Fruit fly (Drosophila melanogaster): ENCODE data around the gene CG13708.

- no peak for TF ChIP-seq CG10209 (GFP tag; optimal IDR thresholded peaks at IDR 0.05)
- no peak for TF ChIP-seq CHES-1-like (GFP tag; optimal IDR thresholded peaks at IDR 0.05)
- no peak for TF ChIP-seq CG6854 (GFP tag; optimal IDR thresholded peaks at IDR 0.05)
- TF ChIP-seq CG13894 (tag; optimal IDR thresholded peaks at IDR 0.05): no peak
- TF ChIP-seq Taf1 (GFP tag; IDR thresholded peaks at IDR 0.05): no peak
- TF ChIP-seq Sox102F (GFP tag; optimal IDR thresholded peaks at IDR 0.05): no peak
- TF ChIP-seq Oli (tag; optimal IDR thresholded peaks at IDR 0.05): no peak
- TF ChIP-seq insv (GFP tag; optimal IDR thresholded peaks at IDR 0.05): no peak
- TF ChIP-seq sens (GFP tag): peak; percentile 21
- TF ChIP-seq amos (GFP tag; IDR thresholded peaks at IDR 0.05; ENCODE audit: partially characterized antibody): no peak
- no peak for TF ChIP-seq Nf-YA (GFP tag; IDR thresholded peaks at IDR 0.05)
- no peak for TF ChIP-seq HmgZ (tag; optimal IDR thresholded peaks at IDR 0.05)
- TF ChIP-seq CG5180 (GFP tag; optimal IDR thresholded peaks at IDR 0.05): no peak
Observed at dm6 chr3L:4805751-4806150, 27.6 kb downstream of the CG13708 start.
